Worm (Caenorhabditis elegans): ENCODE data around the gene F15D4.2.

F15D4.2 gene

ce11 chrII:13199674-13200215 is 16.1 kb upstream of the F15D4.2 start, which contains the start of gene btf-1 (continued):
- TF ChIP-seq ref-2 (tag; optimal IDR thresholded peaks at IDR 0.05), result peak; percentile 82
- peak; percentile 42 for TF ChIP-seq ceh-34 (tag; optimal IDR thresholded peaks at IDR 0.05)
- no peak for TF ChIP-seq odd-2 (tag; optimal IDR thresholded peaks at IDR 0.05)
- TF ChIP-seq ceh-18 (tag; optimal IDR thresholded peaks at IDR 0.05), result peak; percentile 35
- TF ChIP-seq ceh-19 (GFP tag; optimal IDR thresholded peaks at IDR 0.05), result peak; percentile 23
- no peak for TF ChIP-seq ceh-24 (tag; optimal IDR thresholded peaks at IDR 0.05)
- TF ChIP-seq fax-1 (tag; optimal IDR thresholded peaks at IDR 0.05), result peak; percentile 86
- peak; percentile 71 for TF ChIP-seq F13H6.1 (tag; optimal IDR thresholded peaks at IDR 0.05)
- no peak for TF ChIP-seq Y22D7AL.16 (tag; optimal IDR thresholded peaks at IDR 0.05)
- peak; percentile 85 for TF ChIP-seq tbx-2 (tag; optimal IDR thresholded peaks at IDR 0.05)
- no peak for TF ChIP-seq che-1 (tag; optimal IDR thresholded peaks at IDR 0.05)
- no peak for TF ChIP-seq pax-1 (tag; optimal IDR thresholded peaks at IDR 0.05)
- no peak for TF ChIP-seq pha-4 (tag; optimal IDR thresholded peaks at IDR 0.05)
- TF ChIP-seq pha-2 (tag; optimal IDR thresholded peaks at IDR 0.05), result peak; percentile 25
- peak; percentile 91 for TF ChIP-seq hlh-8 (tag; optimal IDR thresholded peaks at IDR 0.05)
- TF ChIP-seq ceh-2 (tag; optimal IDR thresholded peaks at IDR 0.05), result peak; percentile 73
- TF ChIP-seq ceh-22 (tag; optimal IDR thresholded peaks at IDR 0.05), result no peak
- TF ChIP-seq sox-4 (tag; optimal IDR thresholded peaks at IDR 0.05), result no peak
- TF ChIP-seq eyg-1 (tag; optimal IDR thresholded peaks at IDR 0.05), result peak; percentile 16
- no peak for TF ChIP-seq ceh-6 (GFP tag; optimal IDR thresholded peaks at IDR 0.05)
- TF ChIP-seq nhr-11 (tag; optimal IDR thresholded peaks at IDR 0.05), result no peak
- no peak for TF ChIP-seq pag-3 (tag; optimal IDR thresholded peaks at IDR 0.05; ENCODE audit: borderline replicate concordance)
- TF ChIP-seq T23F11.4 (GFP tag; optimal IDR thresholded peaks at IDR 0.05), result peak; percentile 3
- no peak for TF ChIP-seq syd-9 (tag; optimal IDR thresholded peaks at IDR 0.05)
- peak; percentile 68 for TF ChIP-seq ets-4 (tag; optimal IDR thresholded peaks at IDR 0.05)
- peak; percentile 38 for TF ChIP-seq npax-4 (tag; optimal IDR thresholded peaks at IDR 0.05)
- no peak for TF ChIP-seq unc-55 (GFP tag; optimal IDR thresholded peaks at IDR 0.05)
- no peak for TF ChIP-seq lin-11 (tag; optimal IDR thresholded peaks at IDR 0.05)

- TF ChIP-seq unc-86 (tag; optimal IDR thresholded peaks at IDR 0.05) (no peak), lin-11 (tag; optimal IDR thresholded peaks at IDR 0.05) (no peak), ceh-34 (tag; optimal IDR thresholded peaks at IDR 0.05) (no peak), rnt-1 (tag; optimal IDR thresholded peaks at IDR 0.05) (no peak), ets-4 (tag; optimal IDR thresholded peaks at IDR 0.05) (no peak), nhr-11 (tag; optimal IDR thresholded peaks at IDR 0.05) (no peak), sdc-2 (tag; optimal IDR thresholded peaks at IDR 0.05) (no peak), unc-42 (tag; optimal IDR thresholded peaks at IDR 0.05) (no peak), sox-4 (tag; optimal IDR thresholded peaks at IDR 0.05) (no peak), fax-1 (tag; optimal IDR thresholded peaks at IDR 0.05) (no peak), pag-3 (tag; optimal IDR thresholded peaks at IDR 0.05; ENCODE audit: borderline replicate concordance) (no peak), zip-5 (tag; optimal IDR thresholded peaks at IDR 0.05) (no peak), K02D7.2 (tag; optimal IDR thresholded peaks at IDR 0.05) (no peak), eyg-1 (tag; optimal IDR thresholded peaks at IDR 0.05) (no peak), ceh-19 (GFP tag; optimal IDR thresholded peaks at IDR 0.05) (no peak), pha-2 (tag; optimal IDR thresholded peaks at IDR 0.05) (no peak), ama-1 (optimal IDR thresholded peaks at IDR 0.05) (no peak), ztf-16 (tag; optimal IDR thresholded peaks at IDR 0.05) (no peak), tbx-7 (tag; optimal IDR thresholded peaks at IDR 0.05) (no peak), pat-9 (tag; optimal IDR thresholded peaks at IDR 0.05) (no peak)
These were observed 3.5 kb downstream of the F15D4.2 start for ce11 chrII:13219373-13219772.

ce11 chrII:13230489-13231196 is 14.8 kb downstream of the F15D4.2 start:
- TF ChIP-seq ref-2 (tag; optimal IDR thresholded peaks at IDR 0.05) (no peak), nfya-1 (tag; optimal IDR thresholded peaks at IDR 0.05) (no peak), C08G9.2 (tag; optimal IDR thresholded peaks at IDR 0.05) (no peak), ttx-3 (tag; optimal IDR thresholded peaks at IDR 0.05) (no peak), pax-1 (tag; optimal IDR thresholded peaks at IDR 0.05) (no peak), mec-3 (tag; optimal IDR thresholded peaks at IDR 0.05; ENCODE audit: borderline replicate concordance) (no peak)

Data from whole organism, late embryonic.